Fruit fly (Drosophila melanogaster): ENCODE data around the gene Ubc84D.

DNA sequence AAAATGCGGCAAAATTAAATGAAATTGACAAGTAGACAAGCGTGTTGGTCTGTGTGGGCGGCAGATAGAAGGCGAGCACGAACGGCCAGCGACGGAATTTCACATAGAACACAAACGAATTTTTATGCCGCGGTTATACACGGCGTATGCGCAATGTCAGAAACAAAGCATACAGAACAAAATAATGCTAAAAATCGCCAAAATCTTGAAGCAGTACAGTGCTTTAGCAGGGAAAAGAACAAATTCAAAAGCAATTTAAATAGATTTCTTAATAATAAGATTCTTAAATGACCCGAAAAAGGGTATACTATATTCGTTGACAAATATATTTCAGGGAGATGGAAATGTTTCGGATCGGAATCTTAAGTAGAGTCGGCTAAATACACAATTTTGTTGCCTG is 18.7 kb downstream of the Ubc84D start:
- TF ChIP-seq Mnt (GFP tag; optimal IDR thresholded peaks at IDR 0.05) (no peak), CG7101 (tag; optimal IDR thresholded peaks at IDR 0.05) (no peak), CG1620 (GFP tag; optimal IDR thresholded peaks at IDR 0.05) (no peak), Clk (GFP tag; optimal IDR thresholded peaks at IDR 0.05) (no peak), tj (GFP tag; optimal IDR thresholded peaks at IDR 0.05) (no peak), CG33017 (tag; optimal IDR thresholded peaks at IDR 0.05) (no peak), CG5204 (GFP tag; optimal IDR thresholded peaks at IDR 0.05) (no peak), kay (GFP tag; ENCODE audit: borderline replicate concordance) (no peak), CG7045 (GFP tag; optimal IDR thresholded peaks at IDR 0.05) (no peak)

Measured in whole organism, adult.